Worm (Caenorhabditis elegans) whole organism, L4/young adult: Measurements from ENCODE around the gene fbxa-67.

Source experiments
- W03F9.2 ChIP-seq: fragments of 150-350 bp; optimal IDR thresholded peaks from 2 replicates; lab custom pipeline; 2014; ENCODE audit warnings: missing biosample characterization, missing genetic modification characterization
- dao-5 ChIP-seq: sonication (generic microtip); optimal IDR thresholded peaks from 2 replicates; lab custom pipeline; 2016; ENCODE audit warnings: missing genotype, missing genetic modification characterization, moderate library complexity, missing compliant biosample characterization
- him-1 ChIP-seq: sonication (generic microtip); optimal IDR thresholded peaks from 2 replicates; lab custom pipeline; 2016; ENCODE audit warnings: missing genotype, missing genetic modification reagents, missing genetic modification characterization, missing compliant biosample characterization

DNA sequence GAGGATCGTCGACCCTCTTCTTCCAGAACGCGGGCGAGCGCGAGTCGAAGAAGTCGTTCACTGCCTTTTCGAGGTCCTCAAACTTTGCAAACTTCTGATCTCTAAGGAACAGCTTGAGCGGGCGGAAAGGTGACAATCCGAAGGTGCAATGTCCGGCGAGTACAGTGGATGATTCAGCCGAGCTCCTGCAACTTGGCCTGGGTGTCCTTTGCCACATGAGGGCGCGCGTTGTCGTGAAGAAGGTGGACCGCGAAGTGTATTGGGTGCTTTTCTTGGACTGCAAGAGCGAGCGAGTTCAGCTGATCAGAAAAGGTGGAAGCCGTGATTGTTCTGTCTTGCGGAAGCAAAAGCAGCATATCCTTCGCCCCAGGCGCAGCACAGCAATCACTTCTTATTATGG is 8.5 kb downstream of the fbxa-67 start:
- TF ChIP-seq dao-5 (tag; lab: Kevin White, UChicago) (no peak), him-1 (tag; lab: Kevin White, UChicago) (no peak), W03F9.2 (tag; lab: Kevin White, UChicago) (no peak)
